Worm (Caenorhabditis elegans) whole organism, mixed stage, embryonic: ENCODE results near the gene sulp-5.

Experiments used
- M03D4.4 ChIP-seq: sonication (generic microtip); optimal IDR thresholded peaks from 2 replicates; lab custom pipeline; 2017; ENCODE audit warnings: mild to moderate bottlenecking, missing genetic modification characterization, missing compliant biosample characterization
- ceh-39 ChIP-seq: fragments of 150-350 bp; optimal IDR thresholded peaks from 2 replicates; lab custom pipeline; 2014; ENCODE audit warnings: missing biosample characterization, missing genetic modification characterization
- ceh-43 ChIP-seq: fragments of 200-800 bp; sonication (Bioruptor generic); optimal IDR thresholded peaks from 2 replicates; lab custom pipeline; 2018; ENCODE audit warnings: mild to moderate bottlenecking, missing genetic modification characterization, moderate library complexity, missing compliant biosample characterization
- ceh-83 ChIP-seq: fragments of 200-800 bp; sonication (Bioruptor generic); optimal IDR thresholded peaks from 2 replicates; lab custom pipeline; 2018; ENCODE audit warnings: mild to moderate bottlenecking, missing genetic modification characterization, missing compliant biosample characterization
- ces-1 ChIP-seq: fragments of 150-350 bp; optimal IDR thresholded peaks from 2 replicates; lab custom pipeline; 2014; ENCODE audit warnings: missing biosample characterization, missing genetic modification reagents, missing genetic modification characterization
- cnd-1 ChIP-seq: fragments of 200-800 bp; sonication (Bioruptor generic); optimal IDR thresholded peaks from 2 replicates; lab custom pipeline; 2018; ENCODE audit warnings: mild to moderate bottlenecking, missing genetic modification characterization, missing compliant biosample characterization
- drap-1 ChIP-seq: fragments of 200-800 bp; sonication (Bioruptor generic); optimal IDR thresholded peaks from 3 replicates; lab custom pipeline; 2018; ENCODE audit warnings: mild to moderate bottlenecking, missing genetic modification characterization, missing compliant biosample characterization
- elt-1 ChIP-seq: sonication (generic microtip); optimal IDR thresholded peaks from 2 replicates; lab custom pipeline; 2017; ENCODE audit warnings: missing genetic modification characterization, mild to moderate bottlenecking, missing compliant biosample characterization, antibody characterized with exemption, moderate library complexity, borderline replicate concordance; ENCODE audit not compliant: insufficient read depth
- elt-3 ChIP-seq: fragments of 150-350 bp; optimal IDR thresholded peaks from 2 replicates; lab custom pipeline; 2014; ENCODE audit warnings: missing biosample characterization, missing genetic modification characterization
- flh-1 ChIP-seq: fragments of 200-800 bp; sonication (Bioruptor generic); optimal IDR thresholded peaks from 2 replicates; lab custom pipeline; 2018; ENCODE audit warnings: mild to moderate bottlenecking, missing genetic modification characterization, moderate library complexity, missing compliant biosample characterization
- hlh-1 ChIP-seq: fragments of 150-350 bp; optimal IDR thresholded peaks from 2 replicates; lab custom pipeline; 2014; ENCODE audit warnings: missing biosample characterization, missing genetic modification reagents, missing genetic modification characterization
- lin-32 ChIP-seq: fragments of 200-800 bp; sonication (Bioruptor generic); optimal IDR thresholded peaks from 2 replicates; lab custom pipeline; 2018; ENCODE audit warnings: mild to moderate bottlenecking, missing genetic modification characterization, missing compliant biosample characterization
- lsy-2 ChIP-seq: fragments of 150-350 bp; optimal IDR thresholded peaks from 2 replicates; lab custom pipeline; 2014; ENCODE audit warnings: missing biosample characterization, missing genetic modification characterization
- mep-1 ChIP-seq: fragments of 150-350 bp; optimal IDR thresholded peaks from 2 replicates; lab custom pipeline; 2017; ENCODE audit warnings: missing biosample characterization, missing genetic modification reagents, missing genetic modification characterization, inconsistent platforms
- mls-2 ChIP-seq: sonication (generic microtip); optimal IDR thresholded peaks from 2 replicates; lab custom pipeline; 2016; ENCODE audit warnings: mild to moderate bottlenecking, missing genetic modification characterization, moderate library complexity, missing compliant biosample characterization
- nhr-12 ChIP-seq: fragments of 150-350 bp; optimal IDR thresholded peaks from 2 replicates; lab custom pipeline; 2014; ENCODE audit warnings: missing biosample characterization, missing genetic modification characterization
- nhr-2 ChIP-seq: fragments of 150-350 bp; optimal IDR thresholded peaks from 2 replicates; lab custom pipeline; 2014; ENCODE audit warnings: missing biosample characterization, missing genetic modification characterization
- nhr-237 ChIP-seq: fragments of 150-350 bp; optimal IDR thresholded peaks from 2 replicates; lab custom pipeline; 2014; ENCODE audit warnings: missing biosample characterization, missing genetic modification characterization
- nhr-28 ChIP-seq: fragments of 150-350 bp; optimal IDR thresholded peaks from 2 replicates; lab custom pipeline; 2014; ENCODE audit warnings: missing biosample characterization, missing genetic modification characterization
- nhr-76 ChIP-seq: sonication (generic microtip); optimal IDR thresholded peaks from 2 replicates; lab custom pipeline; 2017; ENCODE audit warnings: missing biosample characterization, missing genetic modification characterization
- pha-4 ChIP-seq: fragments of 150-350 bp; optimal IDR thresholded peaks from 2 replicates; lab custom pipeline; 2018; ENCODE audit warnings: missing biosample characterization, missing genetic modification reagents, missing genetic modification characterization
- sem-2 ChIP-seq: fragments of 200-800 bp; sonication (Bioruptor generic); optimal IDR thresholded peaks from 2 replicates; lab custom pipeline; 2018; ENCODE audit warnings: mild to moderate bottlenecking, missing genetic modification characterization, missing compliant biosample characterization
- snpc-4 ChIP-seq: fragments of 150-350 bp; optimal IDR thresholded peaks from 2 replicates; lab custom pipeline; 2014; ENCODE audit warnings: missing biosample characterization, missing genetic modification characterization
- sptf-1 ChIP-seq: sonication (generic microtip); optimal IDR thresholded peaks from 2 replicates; lab custom pipeline; 2017; ENCODE audit warnings: mild to moderate bottlenecking, missing genetic modification characterization, moderate library complexity, missing compliant biosample characterization
- tbx-8 ChIP-seq: fragments of 200-800 bp; sonication (Bioruptor generic); optimal IDR thresholded peaks from 2 replicates; lab custom pipeline; 2018; ENCODE audit warnings: mild to moderate bottlenecking, missing genetic modification characterization, moderate library complexity, missing compliant biosample characterization
- unc-39 ChIP-seq: fragments of 150-350 bp; optimal IDR thresholded peaks from 2 replicates; lab custom pipeline; 2014; ENCODE audit warnings: missing biosample characterization, missing genetic modification characterization
- unc-62 ChIP-seq: fragments of 150-350 bp; optimal IDR thresholded peaks from 2 replicates; lab custom pipeline; 2014; ENCODE audit warnings: missing biosample characterization, missing genetic modification reagents, missing genetic modification characterization
- zip-8 ChIP-seq: fragments of 150-350 bp; optimal IDR thresholded peaks from 2 replicates; lab custom pipeline; 2014; ENCODE audit warnings: missing biosample characterization, missing genetic modification characterization
- ztf-11 ChIP-seq: fragments of 150-350 bp; optimal IDR thresholded peaks from 2 replicates; lab custom pipeline; 2014; ENCODE audit warnings: missing biosample characterization, missing genetic modification characterization

Gene sulp-5

ce11 chrV:11860375-11860774, 19.5 kb upstream of the sulp-5 start, which contains the start of gene R13H4.5:
R13H4.5 (plus strand) TSS chrV:11860675.
- no peak for TF ChIP-seq nhr-76 (tag; lab: Kevin White, UChicago)
- no peak for TF ChIP-seq ceh-39
- TF ChIP-seq ceh-83: no peak
- TF ChIP-seq cnd-1 (tag; lab: Kevin White, UChicago): no peak
- no peak for TF ChIP-seq ztf-11 (tag; lab: Kevin White, UChicago)
- TF ChIP-seq drap-1 (GFP tag; lab: Kevin White, UChicago): no peak
- TF ChIP-seq unc-62 (GFP tag; lab: Kevin White, UChicago): no peak
- no peak for TF ChIP-seq pha-4
- no peak for TF ChIP-seq mls-2 (tag; lab: Kevin White, UChicago)
- TF ChIP-seq flh-1: no peak
- TF ChIP-seq unc-39: no peak
- TF ChIP-seq lsy-2 (tag; lab: Kevin White, UChicago): no peak
- no peak for TF ChIP-seq ceh-43 (GFP tag; lab: Kevin White, UChicago)
- no peak for TF ChIP-seq nhr-12 (tag; lab: Kevin White, UChicago)
- TF ChIP-seq zip-8 (tag; lab: Kevin White, UChicago): no peak
- no peak for TF ChIP-seq M03D4.4
- no peak for TF ChIP-seq hlh-1 (tag; lab: Kevin White, UChicago)
- no peak for TF ChIP-seq nhr-2 (tag; lab: Kevin White, UChicago)
- no peak for TF ChIP-seq nhr-237

- no peak for TF ChIP-seq pha-4
- TF ChIP-seq ces-1 (GFP tag; lab: Kevin White, UChicago): no peak
- TF ChIP-seq hlh-1 (tag; lab: Kevin White, UChicago): no peak
- no peak for TF ChIP-seq flh-1
- TF ChIP-seq snpc-4 (tag; lab: Kevin White, UChicago): no peak
- TF ChIP-seq zip-8 (tag; lab: Kevin White, UChicago): no peak
These were observed 17.8 kb upstream of the sulp-5 start for ce11 chrV:11861880-11862544.

- TF ChIP-seq unc-62 (GFP tag; lab: Kevin White, UChicago): no peak
- no peak for TF ChIP-seq hlh-1 (tag; lab: Kevin White, UChicago)
- TF ChIP-seq ztf-11 (tag; lab: Kevin White, UChicago): no peak
- TF ChIP-seq nhr-76 (tag; lab: Kevin White, UChicago): no peak
- TF ChIP-seq zip-8 (tag; lab: Kevin White, UChicago): no peak
- TF ChIP-seq nhr-2 (tag; lab: Kevin White, UChicago): no peak
- no peak for TF ChIP-seq ces-1 (GFP tag; lab: Kevin White, UChicago)
- TF ChIP-seq nhr-12 (tag; lab: Kevin White, UChicago): no peak
- no peak for TF ChIP-seq pha-4
- no peak for TF ChIP-seq elt-3 (tag; lab: Kevin White, UChicago)
- no peak for TF ChIP-seq elt-1 (tag; lab: Kevin White, UChicago)
- no peak for TF ChIP-seq M03D4.4
- TF ChIP-seq cnd-1 (tag; lab: Kevin White, UChicago): no peak
- TF ChIP-seq mls-2 (tag; lab: Kevin White, UChicago): no peak
- no peak for TF ChIP-seq sem-2 (GFP tag; lab: Kevin White, UChicago)
- TF ChIP-seq, all 35 proteins: peak for 0
These were observed 17.0 kb upstream of the sulp-5 start, which contains the start of gene R13H4.6 for ce11 chrV:11862817-11863216. R13H4.6 (plus strand) TSS chrV:11863117.

ce11 chrV:11868142-11868541, 11.7 kb upstream of the sulp-5 start, which contains the start of gene R13H4.7:
R13H4.7 (minus strand) TSS chrV:11868242.
- TF ChIP-seq ceh-83 (no peak), cnd-1 (tag; lab: Kevin White, UChicago) (no peak), tbx-8 (GFP tag; lab: Kevin White, UChicago) (no peak), flh-1 (no peak), unc-62 (GFP tag; lab: Kevin White, UChicago) (no peak)

DNA sequence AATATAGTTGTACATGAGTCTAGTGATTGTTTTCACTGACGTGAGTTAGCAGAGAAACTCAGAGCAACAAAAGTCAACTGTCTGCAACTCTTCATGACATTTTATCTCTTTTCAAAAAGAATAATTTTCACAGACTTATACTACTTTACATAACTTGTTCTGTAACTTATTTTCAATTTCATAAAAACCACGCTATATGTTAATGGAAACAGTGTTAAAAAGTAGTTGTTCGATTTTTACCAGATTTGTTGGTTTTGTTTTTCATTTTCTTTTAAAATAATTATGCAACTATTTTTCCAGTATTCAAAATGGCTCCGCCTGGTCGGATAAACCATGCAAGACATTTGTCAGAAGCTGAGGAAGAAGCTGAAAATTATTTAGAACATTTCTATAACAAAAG, 4.8 kb upstream of the sulp-5 start, which contains the start of gene sulp-4:
TSS of gene sulp-4 (plus strand) at position 301 of the 400 bp plus-strand sequence.
- TF ChIP-seq unc-62 (GFP tag; lab: Kevin White, UChicago) (no peak), sptf-1 (tag; lab: Kevin White, UChicago) (no peak), snpc-4 (tag; lab: Kevin White, UChicago) (no peak), elt-3 (tag; lab: Kevin White, UChicago) (no peak), nhr-76 (tag; lab: Kevin White, UChicago) (no peak), mls-2 (tag; lab: Kevin White, UChicago) (no peak), sem-2 (GFP tag; lab: Kevin White, UChicago) (no peak), nhr-237 (no peak), nhr-28 (tag; lab: Kevin White, UChicago) (no peak), cnd-1 (tag; lab: Kevin White, UChicago) (no peak), ces-1 (GFP tag; lab: Kevin White, UChicago) (no peak), lin-32 (GFP tag; lab: Kevin White, UChicago) (no peak), nhr-2 (tag; lab: Kevin White, UChicago) (no peak), mep-1 (tag; lab: Kevin White, UChicago) (no peak)
- TF ChIP-seq, all 35 proteins: peak for 0
